Worm (Caenorhabditis elegans): ENCODE results near the gene hpo-34.

The hpo-34 gene

DNA sequence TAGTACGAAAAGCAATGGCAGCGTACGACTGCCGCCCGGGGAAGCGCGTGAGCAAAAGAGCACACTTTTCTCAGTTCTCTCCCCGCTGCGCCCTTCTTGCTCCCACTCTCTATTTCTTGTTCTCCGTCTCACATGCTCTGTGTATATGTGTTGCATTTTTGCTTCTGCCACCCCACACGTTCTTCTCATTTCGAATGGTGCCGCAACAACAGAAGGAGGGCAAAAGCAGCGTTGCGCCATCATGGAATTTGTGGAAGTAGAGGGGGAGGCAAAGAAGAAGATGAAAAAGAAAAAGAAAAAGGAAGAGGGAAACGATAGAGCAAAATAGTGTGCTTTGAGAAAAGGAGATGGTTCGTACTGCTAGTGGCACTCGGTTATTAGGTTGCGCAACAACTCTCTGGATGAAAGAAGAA, 51.5 kb downstream of the hpo-34 start (continued):
- TF ChIP-seq F37D6.2 (tag; optimal IDR thresholded peaks at IDR 0.05) (peak; percentile 66), daf-16 (GFP tag; optimal IDR thresholded peaks at IDR 0.05) (peak in 1 of 2 experiments; percentile 15), daf-16 (tag; optimal IDR thresholded peaks at IDR 0.05) (no peak), tra-1 (GFP tag; IDR thresholded peaks at IDR 0.05) (no peak), pha-4 (GFP tag; IDR thresholded peaks at IDR 0.05) (peak; percentile 44; the same call in 1 of the 2 replicates), pha-4 (tag; optimal IDR thresholded peaks at IDR 0.05) (no peak), ces-1 (GFP tag; optimal IDR thresholded peaks at IDR 0.05) (no peak), zfp-3 (GFP tag; conservative IDR thresholded peaks at IDR 0.05) (no peak), lin-13 (GFP tag; optimal IDR thresholded peaks at IDR 0.05) (peak; percentile 35), unc-130 (GFP tag; optimal IDR thresholded peaks at IDR 0.05) (no peak), sdz-12 (GFP tag; optimal IDR thresholded peaks at IDR 0.05) (no peak), mep-1 (tag; optimal IDR thresholded peaks at IDR 0.05) (peak; percentile 89), egl-43 (GFP tag; IDR thresholded peaks at IDR 0.05) (peak; percentile 34; the same call in 1 of the 2 replicates), zip-11 (GFP tag; IDR thresholded peaks at IDR 0.05) (no peak), duxl-1 (tag; optimal IDR thresholded peaks at IDR 0.05; ENCODE audit: poor library complexity) (no peak), snpc-1.2 (GFP tag; IDR thresholded peaks at IDR 0.05) (no peak), nhr-77 (tag; optimal IDR thresholded peaks at IDR 0.05) (no peak), nhr-41 (GFP tag; IDR thresholded peaks at IDR 0.05) (no peak)

ce11 chrX:11466444-11467319, 52.2 kb downstream of the hpo-34 start:
- TF ChIP-seq dve-1 (tag; optimal IDR thresholded peaks at IDR 0.05; ENCODE audit: insufficient read depth) (peak; percentile 22), nhr-28 (tag; optimal IDR thresholded peaks at IDR 0.05) (peak; percentile 53), mep-1 (tag; optimal IDR thresholded peaks at IDR 0.05) (no peak), pha-4 (GFP tag; IDR thresholded peaks at IDR 0.05) (no peak), pha-4 (tag; optimal IDR thresholded peaks at IDR 0.05) (peak; percentile 56), cey-2 (tag; optimal IDR thresholded peaks at IDR 0.05; ENCODE audit: borderline replicate concordance, insufficient read depth) (no peak), php-3 (GFP tag; IDR thresholded peaks at IDR 0.05) (peak; percentile 72), mes-2 (tag; optimal IDR thresholded peaks at IDR 0.05; ENCODE audit: poor library complexity, severe bottlenecking) (peak; percentile 11), pqm-1 (tag; optimal IDR thresholded peaks at IDR 0.05) (peak; percentile 41), snpc-4 (tag; optimal IDR thresholded peaks at IDR 0.05) (no peak), mdt-29 (GFP tag; IDR thresholded peaks at IDR 0.05) (no peak), dmd-6 (GFP tag; IDR thresholded peaks at IDR 0.05) (peak; percentile 61)

DNA sequence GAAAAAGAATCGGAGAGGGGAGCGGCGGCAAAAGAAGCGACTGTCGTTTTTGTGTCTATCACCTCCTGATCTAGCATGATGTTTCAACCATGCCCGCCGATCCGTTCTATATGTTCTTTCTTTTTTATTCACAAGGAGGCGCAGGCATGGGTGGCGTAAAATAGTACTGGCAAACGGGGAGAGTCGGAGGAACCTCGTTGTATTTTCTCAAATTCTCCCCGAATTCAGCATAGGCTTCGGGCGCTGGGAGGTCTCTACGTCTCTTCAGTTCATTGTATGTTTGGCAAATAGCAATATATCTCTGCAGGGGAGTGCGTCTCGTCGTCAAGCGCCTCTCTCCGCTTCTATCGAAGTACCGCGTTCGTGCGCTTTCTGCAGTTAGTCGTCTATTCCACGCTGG, 53.7 kb downstream of the hpo-34 start, which contains the start of gene lin-14:
Gene lin-14 (plus strand): TSS at position 346 of the 400 bp plus-strand sequence.
- TF ChIP-seq F44E2.7 (GFP tag; IDR thresholded peaks at IDR 0.05) (no peak), ztf-7 (tag; optimal IDR thresholded peaks at IDR 0.05) (no peak), ZK546.5 (tag; optimal IDR thresholded peaks at IDR 0.05) (no peak), sdz-12 (GFP tag; optimal IDR thresholded peaks at IDR 0.05) (no peak), nhr-111 (GFP tag; optimal IDR thresholded peaks at IDR 0.05) (no peak), pha-4 (GFP tag; IDR thresholded peaks at IDR 0.05) (peak; percentile 64), pha-4 (tag; optimal IDR thresholded peaks at IDR 0.05) (peak; percentile 59), Y48G9A.11 (GFP tag; IDR thresholded peaks at IDR 0.05) (no peak), ceh-32 (tag; optimal IDR thresholded peaks at IDR 0.05; ENCODE audit: poor library complexity) (no peak), ctbp-1 (GFP tag; IDR thresholded peaks at IDR 0.05) (0 out of 2 replicates have a peak, but pooled peaks have one; percentile 37), dpl-1 (GFP tag; optimal IDR thresholded peaks at IDR 0.05) (peak; percentile 29), T20F7.1 (GFP tag; optimal IDR thresholded peaks at IDR 0.05) (no peak), nhr-77 (tag; optimal IDR thresholded peaks at IDR 0.05) (no peak), daf-19 (GFP tag; conservative IDR thresholded peaks at IDR 0.05) (no peak), arid-1 (GFP tag; conservative IDR thresholded peaks at IDR 0.05) (no peak), F26F4.8 (GFP tag; conservative IDR thresholded peaks at IDR 0.05) (no peak), ces-1 (GFP tag; optimal IDR thresholded peaks at IDR 0.05) (no peak), nhr-41 (GFP tag; IDR thresholded peaks at IDR 0.05) (0 out of 2 replicates have a peak, but pooled peaks have one; percentile 15), fkh-10 (GFP tag; optimal IDR thresholded peaks at IDR 0.05) (no peak), jun-1 (tag; optimal IDR thresholded peaks at IDR 0.05) (no peak), php-3 (GFP tag; IDR thresholded peaks at IDR 0.05) (no peak), lin-38 (GFP tag; IDR thresholded peaks at IDR 0.05) (peak; percentile 16; the same call in 1 of the 2 replicates), lin-15B (tag; optimal IDR thresholded peaks at IDR 0.05) (no peak), unc-130 (GFP tag; optimal IDR thresholded peaks at IDR 0.05) (no peak), daf-16 (GFP tag; optimal IDR thresholded peaks at IDR 0.05) (peak in 1 of 2 experiments; percentile 27), daf-16 (tag; optimal IDR thresholded peaks at IDR 0.05) (peak; percentile 13), mes-2 (tag; optimal IDR thresholded peaks at IDR 0.05; ENCODE audit: poor library complexity, severe bottlenecking) (peak; percentile 44), hmg-1.1 (GFP tag; IDR thresholded peaks at IDR 0.05) (peak; percentile 73)

Measured in whole organism, L4 larva.